Fruit fly (Drosophila melanogaster): Measurements from ENCODE around the gene C15.

DNA sequence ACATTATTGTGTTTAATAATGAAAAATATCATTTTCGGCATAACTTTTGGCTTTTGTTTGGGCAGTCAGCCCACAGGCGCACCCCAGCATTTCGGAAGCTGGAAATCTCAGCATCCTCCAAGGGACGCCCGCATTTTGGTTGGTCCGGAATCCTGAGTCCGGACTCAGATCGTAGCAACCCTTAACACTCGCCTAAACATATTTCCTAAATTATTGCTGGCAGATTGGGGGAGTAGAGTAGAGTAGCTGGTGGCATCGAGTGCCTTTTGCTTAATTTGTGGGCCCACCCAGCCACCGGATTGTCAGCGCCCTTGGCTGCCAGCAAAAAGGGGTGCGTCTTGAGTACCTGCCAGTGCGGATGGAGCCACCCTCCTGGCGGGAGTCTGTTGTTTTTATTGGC is 34.5 kb downstream of the C15 start:
- TF ChIP-seq pan (optimal IDR thresholded peaks at IDR 0.05) (no peak), h (GFP tag; optimal IDR thresholded peaks at IDR 0.05) (no peak), usp (GFP tag; optimal IDR thresholded peaks at IDR 0.05) (no peak), ey (GFP tag; optimal IDR thresholded peaks at IDR 0.05) (no peak), Hr83 (GFP tag; optimal IDR thresholded peaks at IDR 0.05; ENCODE audit: poor library complexity, severe bottlenecking) (no peak)
